Fruit fly (Drosophila melanogaster) whole organism: ENCODE results near the gene Piezo.

Experiments used
- CG8478 ChIP-seq: fragments of >200 bp; optimal IDR thresholded peaks from 2 replicates; lab custom pipeline; 2018; ENCODE audit warnings: inconsistent platforms
- Dll ChIP-seq: fragments of >200 bp; optimal IDR thresholded peaks from 2 replicates; lab custom pipeline; 2017
- EcR ChIP-seq, 2 experiments: fragments of >200 bp; optimal IDR thresholded peaks; 2 replicates each; lab custom pipeline; 2017; ENCODE audit warnings: missing biosample characterization in 2 of 2, missing genetic modification characterization in 2 of 2, missing genetic modification reagents in 2 of 2
- pan ChIP-seq: fragments of >200 bp; optimal IDR thresholded peaks from 2 replicates; lab custom pipeline; 2017
- psq ChIP-seq: fragments of >200 bp; optimal IDR thresholded peaks from 2 replicates; lab custom pipeline; 2017

DNA sequence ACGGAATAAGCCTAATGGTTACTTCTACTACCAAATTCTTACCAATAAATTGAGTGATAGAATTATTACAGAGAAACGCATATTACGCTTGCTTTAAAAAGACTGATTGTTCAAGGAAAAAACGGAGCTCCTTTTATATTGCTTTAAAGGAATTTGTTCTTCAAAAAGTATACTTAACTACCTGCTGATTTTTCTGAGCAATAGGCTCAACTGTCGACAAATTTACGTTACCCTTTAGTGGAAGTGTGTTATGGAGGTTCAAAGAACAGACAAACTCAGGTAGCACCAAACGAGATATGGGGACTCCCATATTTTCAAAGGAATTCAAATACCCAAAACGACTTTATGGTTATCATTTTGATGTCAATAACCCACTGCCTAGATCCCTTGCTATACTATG lies 18.9 kb upstream of the Piezo start, which contains the start of gene CG42762:
- TF ChIP-seq Dll (no peak), psq (no peak), pan (lab: Kevin White, UChicago) (no peak), CG8478 (no peak), EcR (GFP tag; optimal IDR thresholded peaks at IDR 0.05; lab: Kevin White, UChicago) (no peak)
